Worm (Caenorhabditis elegans): ENCODE data around the gene C49F5.7.

Gene C49F5.7

DNA sequence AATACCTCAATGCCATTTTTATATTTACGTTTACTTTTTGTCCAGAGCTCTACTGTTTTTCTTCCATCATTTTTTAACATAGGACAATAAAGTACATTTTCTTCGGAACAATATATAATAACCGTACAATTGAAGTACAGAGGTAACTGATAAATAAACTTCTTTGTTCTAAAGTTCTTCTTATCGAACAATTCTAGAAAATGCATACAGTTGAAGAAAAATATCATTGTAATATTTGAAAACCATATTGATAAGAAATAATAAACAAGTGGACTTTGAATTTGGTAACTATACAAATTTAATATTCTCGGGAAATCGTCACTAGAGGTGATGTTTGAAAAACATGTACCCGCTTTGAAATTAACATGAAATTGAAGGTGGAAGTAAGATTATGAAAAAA is 2.0 kb downstream of the C49F5.7 start:
- no peak for TF ChIP-seq W03F9.2 (tag; optimal IDR thresholded peaks at IDR 0.05)
- no peak for TF ChIP-seq dao-5 (tag; optimal IDR thresholded peaks at IDR 0.05)
- no peak for TF ChIP-seq him-1 (tag; optimal IDR thresholded peaks at IDR 0.05)

DNA sequence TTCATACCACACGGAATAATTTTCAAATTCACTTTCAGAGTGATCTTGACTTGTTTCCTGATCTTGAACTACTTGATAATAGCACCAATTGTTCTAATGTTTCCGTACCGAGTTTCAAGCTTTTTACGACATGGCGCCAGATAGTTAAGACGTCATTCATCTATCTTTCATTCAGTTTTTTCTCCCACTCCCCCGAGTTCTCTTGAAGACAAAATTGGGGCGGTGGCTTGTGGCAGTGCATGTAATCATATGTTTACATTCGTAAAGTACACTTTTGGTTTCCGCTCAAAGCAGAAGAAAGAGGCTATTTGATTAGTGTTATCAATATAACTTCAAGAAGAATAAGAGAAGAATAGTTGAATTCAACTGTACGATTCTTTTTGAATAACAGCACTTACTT is 5.0 kb downstream of the C49F5.7 start:
- no peak for TF ChIP-seq him-1 (tag; optimal IDR thresholded peaks at IDR 0.05)
- TF ChIP-seq W03F9.2 (tag; optimal IDR thresholded peaks at IDR 0.05): no peak
- TF ChIP-seq dao-5 (tag; optimal IDR thresholded peaks at IDR 0.05): no peak

- no peak for TF ChIP-seq dao-5 (tag; optimal IDR thresholded peaks at IDR 0.05)
- no peak for TF ChIP-seq him-1 (tag; optimal IDR thresholded peaks at IDR 0.05)
- TF ChIP-seq W03F9.2 (tag; optimal IDR thresholded peaks at IDR 0.05): no peak
Observed at ce11 chrX:12001600-12001999, 7.0 kb downstream of the C49F5.7 start.

DNA sequence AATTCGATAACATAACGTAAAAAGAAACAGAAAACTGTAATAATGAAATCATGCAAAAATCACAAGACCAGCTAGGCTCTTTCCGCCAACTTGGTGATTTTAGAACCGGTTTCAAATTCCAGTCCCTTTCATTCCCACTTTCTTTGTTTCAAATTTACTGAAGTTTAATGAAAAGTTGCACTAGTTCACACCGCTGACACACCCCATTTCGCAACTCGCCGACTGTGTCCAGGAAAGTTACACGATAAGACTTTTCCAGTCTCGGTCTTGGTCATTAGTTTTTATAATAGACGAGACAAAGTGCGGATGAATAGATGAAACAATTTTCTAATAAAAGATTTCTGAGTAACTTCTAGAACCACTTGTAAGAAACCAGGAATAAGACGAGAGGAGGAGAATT is 9.4 kb downstream of the C49F5.7 start:
- no peak for TF ChIP-seq him-1 (tag; optimal IDR thresholded peaks at IDR 0.05)
- TF ChIP-seq dao-5 (tag; optimal IDR thresholded peaks at IDR 0.05): no peak
- TF ChIP-seq W03F9.2 (tag; optimal IDR thresholded peaks at IDR 0.05): no peak

DNA sequence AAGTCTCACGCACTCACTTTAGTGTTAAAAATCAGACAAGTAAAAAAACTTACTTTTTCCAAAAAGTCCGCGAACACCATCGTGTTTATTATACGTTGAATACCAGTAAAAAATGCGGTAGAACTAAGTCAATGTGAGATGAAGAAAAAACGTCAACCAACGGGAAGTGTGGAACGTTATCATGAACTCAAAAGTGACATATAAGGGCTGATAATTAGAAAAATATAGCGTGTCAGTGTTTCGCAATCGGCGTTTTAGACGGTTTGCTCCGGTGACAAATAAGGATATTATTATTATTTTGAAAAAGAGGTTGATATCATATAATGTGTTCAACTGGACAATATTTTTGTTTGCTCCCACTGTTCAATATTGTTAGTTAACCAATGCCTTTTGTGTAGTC is 10.3 kb downstream of the C49F5.7 start:
- no peak for TF ChIP-seq W03F9.2 (tag; optimal IDR thresholded peaks at IDR 0.05)
- no peak for TF ChIP-seq dao-5 (tag; optimal IDR thresholded peaks at IDR 0.05)
- no peak for TF ChIP-seq him-1 (tag; optimal IDR thresholded peaks at IDR 0.05)

DNA sequence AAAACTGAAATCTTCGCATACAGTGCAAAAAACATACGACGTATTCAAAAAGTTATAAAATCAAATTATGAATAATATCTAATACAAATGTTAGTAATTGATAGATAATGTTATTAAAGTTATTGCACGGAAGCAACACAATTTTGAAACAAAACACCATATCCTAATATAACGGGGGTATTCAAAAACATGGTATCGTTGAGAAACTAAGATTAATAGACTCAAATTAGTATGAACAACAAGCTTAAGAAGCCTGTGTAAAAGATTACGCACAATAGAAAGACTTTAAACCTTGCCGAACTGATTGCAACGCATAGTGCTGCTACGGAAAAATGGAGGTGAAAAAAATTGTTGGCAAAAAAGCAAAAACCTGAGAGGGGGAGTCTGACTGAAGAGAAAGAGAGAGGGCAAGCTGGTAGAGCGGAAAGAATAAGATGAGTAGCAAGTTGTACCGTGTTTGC is 10.9 kb downstream of the C49F5.7 start, which contains the start of gene sma-5:
sma-5 (minus strand) TSS at position 51 of the 461 bp plus-strand sequence.
- TF ChIP-seq dao-5 (tag; optimal IDR thresholded peaks at IDR 0.05) (no peak), him-1 (tag; optimal IDR thresholded peaks at IDR 0.05) (no peak), W03F9.2 (tag; optimal IDR thresholded peaks at IDR 0.05) (no peak)

- TF ChIP-seq him-1 (tag; optimal IDR thresholded peaks at IDR 0.05) (no peak), dao-5 (tag; optimal IDR thresholded peaks at IDR 0.05) (no peak), W03F9.2 (tag; optimal IDR thresholded peaks at IDR 0.05) (no peak)
Observed at ce11 chrX:12006470-12006869, 11.9 kb downstream of the C49F5.7 start.

- TF ChIP-seq him-1 (tag; optimal IDR thresholded peaks at IDR 0.05): no peak
Observed at ce11 chrX:12007905-12008466, 13.4 kb downstream of the C49F5.7 start.

- peak; percentile 77 for TF ChIP-seq W03F9.2 (tag; optimal IDR thresholded peaks at IDR 0.05)
- no peak for TF ChIP-seq him-1 (tag; optimal IDR thresholded peaks at IDR 0.05)
Observed at ce11 chrX:12017908-12018479, 23.4 kb downstream of the C49F5.7 start, which contains the start of the genes nmat-1 and ucr-2.1. nmat-1 (minus strand) TSS chrX:12018043. ucr-2.1 (plus strand) TSS chrX:12018429.

ce11 chrX:12021446-12021845 is 26.9 kb downstream of the C49F5.7 start:
- TF ChIP-seq W03F9.2 (tag; optimal IDR thresholded peaks at IDR 0.05) (no peak), him-1 (tag; optimal IDR thresholded peaks at IDR 0.05) (no peak), dao-5 (tag; optimal IDR thresholded peaks at IDR 0.05) (no peak)

ce11 chrX:12022496-12022895 is 27.9 kb downstream of the C49F5.7 start:
- TF ChIP-seq him-1 (tag; optimal IDR thresholded peaks at IDR 0.05) (no peak), W03F9.2 (tag; optimal IDR thresholded peaks at IDR 0.05) (no peak), dao-5 (tag; optimal IDR thresholded peaks at IDR 0.05) (no peak)

ce11 chrX:12025070-12025789 is 30.6 kb downstream of the C49F5.7 start, which contains the start of gene B0198.2:
B0198.2 (plus strand) TSS chrX:12025739.
- no peak for TF ChIP-seq him-1 (tag; optimal IDR thresholded peaks at IDR 0.05)
- no peak for TF ChIP-seq W03F9.2 (tag; optimal IDR thresholded peaks at IDR 0.05)
- TF ChIP-seq dao-5 (tag; optimal IDR thresholded peaks at IDR 0.05): no peak

- TF ChIP-seq W03F9.2 (tag; optimal IDR thresholded peaks at IDR 0.05) (no peak), dao-5 (tag; optimal IDR thresholded peaks at IDR 0.05) (no peak), him-1 (tag; optimal IDR thresholded peaks at IDR 0.05) (no peak)
Observed at ce11 chrX:12033937-12034336, 39.4 kb downstream of the C49F5.7 start, which contains the start of gene tsp-20. tsp-20 (minus strand) TSS chrX:12034037.

ce11 chrX:12034661-12035060 is 40.1 kb downstream of the C49F5.7 start:
- TF ChIP-seq him-1 (tag; optimal IDR thresholded peaks at IDR 0.05) (no peak), W03F9.2 (tag; optimal IDR thresholded peaks at IDR 0.05) (no peak), dao-5 (tag; optimal IDR thresholded peaks at IDR 0.05) (no peak)

All from whole organism, L4/young adult.